Worm (Caenorhabditis elegans): ENCODE results near the gene btb-8.

DNA sequence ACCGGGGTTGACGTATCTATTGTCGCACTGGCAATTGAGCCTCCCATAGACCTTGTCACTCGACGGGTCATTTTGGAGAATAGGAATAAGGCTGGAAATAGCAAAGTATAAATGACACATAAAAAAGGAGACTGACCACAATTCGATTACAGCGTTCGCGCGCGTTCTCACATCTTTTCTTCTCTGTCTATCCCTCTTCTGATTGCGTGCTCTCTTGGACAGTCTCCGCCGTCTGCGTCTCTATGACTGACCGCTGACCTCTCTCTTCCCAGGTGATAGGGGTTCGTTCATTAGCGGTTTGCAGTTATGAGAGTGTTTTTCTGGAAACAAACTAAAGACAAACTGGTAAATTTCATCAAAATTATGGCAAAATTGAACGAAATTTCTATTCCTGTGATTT, 13.8 kb downstream of the btb-8 start, which contains the start of gene ceh-83:
- TF ChIP-seq ztf-11 (tag; optimal IDR thresholded peaks at IDR 0.05) = no peak
- no peak for TF ChIP-seq nhr-76 (tag; optimal IDR thresholded peaks at IDR 0.05)
- TF ChIP-seq nhr-28 (tag; optimal IDR thresholded peaks at IDR 0.05) = no peak
- no peak for TF ChIP-seq pha-4 (tag; optimal IDR thresholded peaks at IDR 0.05)
- no peak for TF ChIP-seq nhr-12 (tag; optimal IDR thresholded peaks at IDR 0.05)
- no peak for TF ChIP-seq mab-5 (tag; optimal IDR thresholded peaks at IDR 0.05)
